1 fruit fly cellular context compared by ENCODE assay signal in genomic region chr3L:6747127-6747526, dm6.
TF ChIP-seq lines count a peak whose summit lies in the region.

No protein-coding gene starts in this region.

TF ChIP-seq in whole organism, embryonic, 481 proteins besides CTCF, POLR2A, EP300 and RAD21 (continued from another document):
- peak; percentile 20; the same call in 1 of the 2 replicates for TF ChIP-seq klu (GFP tag; IDR thresholded peaks at IDR 0.05; lab: Robert Waterston, UW)
- TF ChIP-seq CG6654 (GFP tag; optimal IDR thresholded peaks at IDR 0.05; lab: Kevin White, UChicago): no peak
- TF ChIP-seq CG8359 (GFP tag; optimal IDR thresholded peaks at IDR 0.05; lab: Kevin White, UChicago; ENCODE audit: borderline replicate concordance): no peak
- TF ChIP-seq H15 (GFP tag; IDR thresholded peaks at IDR 0.05; lab: Robert Waterston, UW): 0 out of 3 replicates have a peak, but pooled peaks have one; percentile 34
- peak; percentile 26 for TF ChIP-seq CG9727 (GFP tag; optimal IDR thresholded peaks at IDR 0.05; lab: Kevin White, UChicago)
- peak; percentile 5 for TF ChIP-seq cg (GFP tag; optimal IDR thresholded peaks at IDR 0.05; lab: Kevin White, UChicago)
- no peak for TF ChIP-seq ro (GFP tag; IDR thresholded peaks at IDR 0.05; lab: Robert Waterston, UW)
- peak; percentile 51 for TF ChIP-seq CG6689 (GFP tag; IDR thresholded peaks at IDR 0.05; lab: Robert Waterston, UW)
- peak; percentile 47 for TF ChIP-seq Meics (GFP tag; optimal IDR thresholded peaks at IDR 0.05; lab: Kevin White, UChicago)
- no peak for TF ChIP-seq TFAM (GFP tag; optimal IDR thresholded peaks at IDR 0.05; lab: Kevin White, UChicago)
- peak; percentile 52; the same call in 3 of the 4 replicates for TF ChIP-seq Gug (GFP tag; IDR thresholded peaks at IDR 0.05; lab: Robert Waterston, UW)
- no peak for TF ChIP-seq cato (GFP tag; optimal IDR thresholded peaks at IDR 0.05; lab: Kevin White, UChicago; ENCODE audit: borderline replicate concordance)
- peak; percentile 66 for TF ChIP-seq CG11085 (GFP tag; IDR thresholded peaks at IDR 0.05; lab: Robert Waterston, UW)
- peak; percentile 29 for TF ChIP-seq CG34376 (GFP tag; optimal IDR thresholded peaks at IDR 0.05; lab: Kevin White, UChicago)
- no peak for TF ChIP-seq CG7745 (tag; optimal IDR thresholded peaks at IDR 0.05; lab: Kevin White, UChicago)
- TF ChIP-seq bab2 (GFP tag; optimal IDR thresholded peaks at IDR 0.05; lab: Kevin White, UChicago): peak; percentile 16
- peak; percentile 61 for TF ChIP-seq grau (tag; optimal IDR thresholded peaks at IDR 0.05; lab: Kevin White, UChicago)
- TF ChIP-seq CG30403 (GFP tag; optimal IDR thresholded peaks at IDR 0.05; lab: Kevin White, UChicago): peak; percentile 55
- TF ChIP-seq kah (GFP tag; optimal IDR thresholded peaks at IDR 0.05; lab: Kevin White, UChicago): peak; percentile 19
- TF ChIP-seq CG7928 (GFP tag; optimal IDR thresholded peaks at IDR 0.05; lab: Kevin White, UChicago): no peak
- no peak for TF ChIP-seq ATbp (GFP tag; optimal IDR thresholded peaks at IDR 0.05; lab: Kevin White, UChicago)
- TF ChIP-seq gce (GFP tag; IDR thresholded peaks at IDR 0.05; lab: Robert Waterston, UW): 0 out of 3 replicates have a peak, but pooled peaks have one; percentile 24
- TF ChIP-seq gro (GFP tag; optimal IDR thresholded peaks at IDR 0.05; lab: Kevin White, UChicago): peak; percentile 21
- peak; percentile 52; the same call in 1 of the 2 replicates for TF ChIP-seq CG11247 (GFP tag; IDR thresholded peaks at IDR 0.05; lab: Robert Waterston, UW)
- TF ChIP-seq Asciz (GFP tag; optimal IDR thresholded peaks at IDR 0.05; lab: Kevin White, UChicago): no peak
- no peak for TF ChIP-seq sna (GFP tag; IDR thresholded peaks at IDR 0.05; lab: Robert Waterston, UW; ENCODE audit: partially characterized antibody)
- peak; percentile 28 for TF ChIP-seq CG11723 (GFP tag; optimal IDR thresholded peaks at IDR 0.05; lab: Kevin White, UChicago)
- peak; percentile 9 for TF ChIP-seq Fer3 (tag; optimal IDR thresholded peaks at IDR 0.05; lab: Kevin White, UChicago)
- TF ChIP-seq ERR (GFP tag; optimal IDR thresholded peaks at IDR 0.05; lab: Kevin White, UChicago): no peak
- TF ChIP-seq zen (tag; optimal IDR thresholded peaks at IDR 0.05; lab: Kevin White, UChicago): peak; percentile 35
- TF ChIP-seq maf-S (GFP tag; optimal IDR thresholded peaks at IDR 0.05; lab: Kevin White, UChicago): no peak
- peak; percentile 58 for TF ChIP-seq dysf (GFP tag; IDR thresholded peaks at IDR 0.05; lab: Robert Waterston, UW)
- TF ChIP-seq danr (GFP tag; IDR thresholded peaks at IDR 0.05; lab: Robert Waterston, UW): no peak
- peak; percentile 32 for TF ChIP-seq CG31365 (tag; optimal IDR thresholded peaks at IDR 0.05; lab: Kevin White, UChicago)
- TF ChIP-seq CG15479 (GFP tag; optimal IDR thresholded peaks at IDR 0.05; lab: Kevin White, UChicago): peak; percentile 7
- TF ChIP-seq dimm (GFP tag; IDR thresholded peaks at IDR 0.05; lab: Robert Waterston, UW): no peak
- no peak for TF ChIP-seq Ravus (GFP tag; IDR thresholded peaks at IDR 0.05; lab: Robert Waterston, UW)
- TF ChIP-seq D19B (GFP tag; optimal IDR thresholded peaks at IDR 0.05; lab: Kevin White, UChicago): no peak
TF ChIP-seq in whole organism, embryonic: peak in this region for 274.
